Fruit fly (Drosophila melanogaster) whole organism, adult: ENCODE measurements around the gene CG8112.

ENCODE experiments used
- CG12768 ChIP-seq: fragments of 200-800 bp; sonication (Bioruptor generic); optimal IDR thresholded peaks from 2 replicates; lab custom pipeline; 2017; ENCODE audit warnings: missing biosample characterization, missing genetic modification characterization, mild to moderate bottlenecking, moderate library complexity, missing genetic modification reagents
- CG1620 ChIP-seq: fragments of 200-800 bp; sonication (Bioruptor generic); optimal IDR thresholded peaks from 2 replicates; lab custom pipeline; 2016; ENCODE audit warnings: missing biosample characterization, missing genetic modification characterization
- CG33017 ChIP-seq: fragments of 200-800 bp; sonication (Bioruptor generic); optimal IDR thresholded peaks from 2 replicates; lab custom pipeline; 2018; ENCODE audit warnings: missing biosample characterization, mild to moderate bottlenecking, missing genetic modification characterization, moderate library complexity
- CG7045 ChIP-seq: fragments of 200-800 bp; sonication (Bioruptor generic); optimal IDR thresholded peaks from 2 replicates; lab custom pipeline; 2017; ENCODE audit warnings: missing biosample characterization, mild to moderate bottlenecking, missing genetic modification characterization
- Hr96 ChIP-seq: fragments of 200-800 bp; sonication (Bioruptor generic); optimal IDR thresholded peaks from 2 replicates; lab custom pipeline; 2016; ENCODE audit warnings: missing biosample characterization, missing genetic modification characterization
- bab1 ChIP-seq: fragments of 200-800 bp; sonication (Bioruptor generic); optimal IDR thresholded peaks from 3 replicates; lab custom pipeline; 2019; ENCODE audit warnings: missing biosample characterization, mild to moderate bottlenecking, missing genetic modification characterization, moderate library complexity
- cic ChIP-seq: fragments of 200-800 bp; sonication (Bioruptor generic); optimal IDR thresholded peaks from 2 replicates; lab custom pipeline; 2017; ENCODE audit warnings: missing biosample characterization, mild to moderate bottlenecking, missing genetic modification characterization, moderate library complexity
- cnc ChIP-seq, 2 experiments: fragments of >200 bp; optimal IDR thresholded peaks; 2 replicates each; lab custom pipeline; 2017
- kay ChIP-seq: fragments of 200-800 bp; sonication (Bioruptor generic); peaks from one replicate; lab custom pipeline; 2016; ENCODE audit warnings: missing biosample characterization, missing genetic modification characterization, borderline replicate concordance
- ovo ChIP-seq: fragments of 200-800 bp; sonication (Bioruptor generic); optimal IDR thresholded peaks from 2 replicates; lab custom pipeline; 2016; ENCODE audit warnings: missing biosample characterization, missing genetic modification characterization
- pad ChIP-seq: fragments of 200-800 bp; sonication (Bioruptor generic); optimal IDR thresholded peaks from 3 replicates; lab custom pipeline; 2017; ENCODE audit warnings: missing biosample characterization, missing genetic modification characterization, mild to moderate bottlenecking, moderate library complexity, missing genetic modification reagents
- tj ChIP-seq: fragments of 200-800 bp; sonication (Bioruptor generic); optimal IDR thresholded peaks from 3 replicates; lab custom pipeline; 2017; ENCODE audit warnings: missing biosample characterization, mild to moderate bottlenecking, missing genetic modification characterization, moderate library complexity
- toe ChIP-seq: fragments of 200-800 bp; sonication (Bioruptor generic); optimal IDR thresholded peaks from 2 replicates; lab custom pipeline; 2016; ENCODE audit warnings: missing biosample characterization, missing genetic modification characterization

- no peak for TF ChIP-seq CG33017 (tag; lab: Kevin White, UChicago)
- TF ChIP-seq bab1 (GFP tag; lab: Kevin White, UChicago) = no peak
- TF ChIP-seq CG12768 = no peak
- TF ChIP-seq cnc (optimal IDR thresholded peaks at IDR 0.05; lab: Kevin White, UChicago) = no peak
- TF ChIP-seq tj (GFP tag; lab: Kevin White, UChicago) = no peak
- no peak for TF ChIP-seq toe (GFP tag; lab: Kevin White, UChicago)
- no peak for TF ChIP-seq CG1620 (GFP tag; lab: Kevin White, UChicago)
- TF ChIP-seq Hr96 = no peak
- no peak for TF ChIP-seq pad (GFP tag; lab: Kevin White, UChicago)
- TF ChIP-seq CG7045 (GFP tag; lab: Kevin White, UChicago) = no peak
- no peak for TF ChIP-seq kay
- no peak for TF ChIP-seq ovo
- TF ChIP-seq cic (GFP tag; lab: Kevin White, UChicago) = no peak
These were observed 47.9 kb upstream of the CG8112 start for dm6 chr3R:8664699-8665340.
